Fruit fly (Drosophila melanogaster) whole organism, embryonic: Measurements from ENCODE around the gene scu.
A peak's percentile ranks its signal among the peaks of the same experiment; 100 is the strongest.

Source experiments
- Antp ChIP-seq: fragments of 200-800 bp; sonication (Bioruptor generic); optimal IDR thresholded peaks from 3 replicates; lab custom pipeline; 2016; ENCODE audit warnings: missing biosample characterization, missing genetic modification characterization
- Atf-2 ChIP-seq: fragments of 200-800 bp; sonication (Bioruptor generic); optimal IDR thresholded peaks from 2 replicates; lab custom pipeline; 2016; ENCODE audit warnings: missing biosample characterization, missing genetic modification characterization
- CG10462 ChIP-seq: fragments of 200-800 bp; sonication (Bioruptor generic); optimal IDR thresholded peaks from 2 replicates; lab custom pipeline; 2016; ENCODE audit warnings: missing biosample characterization, missing genetic modification characterization
- CG10959 ChIP-seq: fragments of 200-800 bp; sonication (Bioruptor generic); IDR thresholded peaks from 2 replicates; pipeline ENCODE4 v1.3.6; 2022; ENCODE audit warnings: missing biosample characterization, missing genetic modification characterization
- CG11085 ChIP-seq: fragments of 200-800 bp; sonication (Bioruptor generic); IDR thresholded peaks from 2 replicates; pipeline ENCODE4 v1.3.6; 2022; ENCODE audit warnings: missing biosample characterization, missing genetic modification characterization
- CG11560 ChIP-seq: fragments of 200-800 bp; sonication (Bioruptor generic); IDR thresholded peaks from 3 replicates; pipeline ENCODE4 v1.3.6; 2022; ENCODE audit warnings: missing biosample characterization, missing genetic modification characterization
- CG12659 ChIP-seq: fragments of 200-800 bp; sonication (Bioruptor generic); optimal IDR thresholded peaks from 3 replicates; lab custom pipeline; 2017; ENCODE audit warnings: mild to moderate bottlenecking, missing biosample characterization, missing genetic modification reagents, missing genetic modification characterization
- CG13123 ChIP-seq: fragments of 200-800 bp; sonication (Bioruptor generic); optimal IDR thresholded peaks from 2 replicates; lab custom pipeline; 2016; ENCODE audit warnings: missing biosample characterization, missing genetic modification characterization
- CG14441 ChIP-seq: fragments of 200-800 bp; sonication (Bioruptor generic); IDR thresholded peaks from 2 replicates; pipeline ENCODE4 v1.3.6; 2022; ENCODE audit warnings: missing biosample characterization, missing genetic modification characterization
- CG14860 ChIP-seq: fragments of 200-800 bp; sonication (Bioruptor generic); IDR thresholded peaks from 3 replicates; pipeline ENCODE4 v1.3.6; 2022; ENCODE audit warnings: missing biosample characterization, missing genetic modification characterization; ENCODE audit not compliant: partially characterized antibody
- CG17385 ChIP-seq: fragments of 200-800 bp; sonication (Bioruptor generic); optimal IDR thresholded peaks from 3 replicates; lab custom pipeline; 2018; ENCODE audit warnings: missing biosample characterization, mild to moderate bottlenecking, missing genetic modification characterization
- CG17568 ChIP-seq: fragments of 200-800 bp; sonication (Bioruptor generic); optimal IDR thresholded peaks from 2 replicates; lab custom pipeline; 2018; ENCODE audit warnings: missing biosample characterization, mild to moderate bottlenecking, missing genetic modification characterization, moderate library complexity
- CG2202 ChIP-seq: fragments of 200-800 bp; sonication (Bioruptor generic); optimal IDR thresholded peaks from 2 replicates; lab custom pipeline; 2018; ENCODE audit warnings: missing biosample characterization, mild to moderate bottlenecking, missing genetic modification characterization
- CG2678 ChIP-seq: fragments of 200-800 bp; sonication (Bioruptor generic); optimal IDR thresholded peaks from 3 replicates; lab custom pipeline; 2019; ENCODE audit warnings: missing biosample characterization, mild to moderate bottlenecking, missing genetic modification characterization, moderate library complexity
- CG31441 ChIP-seq: fragments of 200-800 bp; sonication (Bioruptor generic); IDR thresholded peaks from 2 replicates; pipeline ENCODE4 v1.3.6; 2022; ENCODE audit warnings: missing biosample characterization, missing genetic modification characterization
- CG3163 ChIP-seq: fragments of 200-800 bp; sonication (Bioruptor generic); optimal IDR thresholded peaks from 3 replicates; lab custom pipeline; 2016; ENCODE audit warnings: missing biosample characterization, missing genetic modification characterization
- CG3847 ChIP-seq: fragments of 200-800 bp; sonication (Bioruptor generic); IDR thresholded peaks from 2 replicates; pipeline ENCODE4 v1.3.6; 2022; ENCODE audit warnings: missing biosample characterization, missing genetic modification characterization
- CG4617 ChIP-seq: fragments of 200-800 bp; sonication (Bioruptor generic); optimal IDR thresholded peaks from 3 replicates; lab custom pipeline; 2016; ENCODE audit warnings: missing biosample characterization, missing genetic modification characterization, borderline replicate concordance
- CG4820 ChIP-seq: fragments of 200-800 bp; sonication (Bioruptor generic); optimal IDR thresholded peaks from 3 replicates; lab custom pipeline; 2016; ENCODE audit warnings: missing biosample characterization, missing genetic modification characterization
- CG6689 ChIP-seq: fragments of 200-800 bp; sonication (Bioruptor generic); IDR thresholded peaks from 2 replicates; pipeline ENCODE4 v1.3.6; 2022; ENCODE audit warnings: missing biosample characterization, missing genetic modification characterization
- CG8089 ChIP-seq: fragments of 200-800 bp; sonication (Bioruptor generic); optimal IDR thresholded peaks from 3 replicates; lab custom pipeline; 2016; ENCODE audit warnings: missing biosample characterization, missing genetic modification characterization
- CG9215 ChIP-seq: fragments of 200-800 bp; sonication (Bioruptor generic); IDR thresholded peaks from 2 replicates; pipeline ENCODE4 v1.3.6; 2022; ENCODE audit warnings: missing biosample characterization, missing genetic modification characterization
- CG9609 ChIP-seq: fragments of 200-800 bp; sonication (Bioruptor generic); optimal IDR thresholded peaks from 3 replicates; lab custom pipeline; 2016; ENCODE audit warnings: missing biosample characterization, missing genetic modification characterization
- Chrac-16 ChIP-seq: fragments of 200-800 bp; sonication (Bioruptor generic); optimal IDR thresholded peaks from 3 replicates; lab custom pipeline; 2016; ENCODE audit warnings: missing biosample characterization, missing genetic modification characterization
- HLH3B ChIP-seq: fragments of 200-800 bp; sonication (Bioruptor generic); IDR thresholded peaks from 2 replicates; pipeline ENCODE4 v1.3.6; 2022; ENCODE audit warnings: missing biosample characterization, missing genetic modification characterization
- HLH54F ChIP-seq: fragments of 200-800 bp; sonication (Bioruptor generic); optimal IDR thresholded peaks from 3 replicates; lab custom pipeline; 2016; ENCODE audit warnings: missing biosample characterization, missing genetic modification characterization
- Hmr ChIP-seq: fragments of 200-800 bp; sonication (Bioruptor generic); optimal IDR thresholded peaks from 3 replicates; lab custom pipeline; 2017; ENCODE audit warnings: mild to moderate bottlenecking, missing biosample characterization, missing genetic modification reagents, missing genetic modification characterization
- Hmx ChIP-seq: fragments of 200-800 bp; sonication (Bioruptor generic); optimal IDR thresholded peaks from 2 replicates; lab custom pipeline; 2016; ENCODE audit warnings: missing biosample characterization, missing genetic modification characterization
- Hr51 ChIP-seq, 2 experiments: fragments of 200-800 bp; sonication (Bioruptor generic); optimal IDR thresholded peaks; 2 replicates in 1 of 2; 3 replicates in 1 of 2; lab custom pipeline; 2016 to 2018; ENCODE audit warnings: missing biosample characterization in 2 of 2, missing genetic modification characterization in 2 of 2, mild to moderate bottlenecking in 1 of 2, moderate library complexity in 1 of 2
- Mrtf ChIP-seq: fragments of 200-800 bp; sonication (Bioruptor generic); IDR thresholded peaks from 3 replicates; pipeline ENCODE4 v1.3.6; 2022; ENCODE audit warnings: missing biosample characterization, missing genetic modification characterization
- PHDP ChIP-seq: fragments of 200-800 bp; sonication (Bioruptor generic); optimal IDR thresholded peaks from 3 replicates; lab custom pipeline; 2018; ENCODE audit warnings: missing biosample characterization, mild to moderate bottlenecking, missing genetic modification characterization, moderate library complexity
- Trl ChIP-seq, 3 experiments: fragments of >200 bp in 2 of 3; fragments of 200-800 bp in 1 of 3; sonication (Bioruptor generic) in 1 of 3; optimal IDR thresholded peaks; 2 replicates in 1 of 3; 3 replicates in 2 of 3; lab custom pipeline; 2016 to 2017; ENCODE audit warnings: missing biosample characterization in 1 of 3, missing genetic modification characterization in 1 of 3
- YL-1 ChIP-seq: fragments of 200-800 bp; sonication (Bioruptor generic); optimal IDR thresholded peaks from 3 replicates; lab custom pipeline; 2017; ENCODE audit warnings: missing biosample characterization, mild to moderate bottlenecking, missing genetic modification characterization
- ab ChIP-seq: fragments of 200-800 bp; sonication (Bioruptor generic); optimal IDR thresholded peaks from 2 replicates; lab custom pipeline; 2016; ENCODE audit warnings: missing biosample characterization, missing genetic modification characterization
- ac ChIP-seq: fragments of 200-800 bp; sonication (Bioruptor generic); optimal IDR thresholded peaks from 3 replicates; lab custom pipeline; 2017; ENCODE audit warnings: missing biosample characterization, mild to moderate bottlenecking, missing genetic modification characterization
- ash1 ChIP-seq: fragments of 200-800 bp; sonication (Bioruptor generic); optimal IDR thresholded peaks from 2 replicates; lab custom pipeline; 2018; ENCODE audit warnings: missing biosample characterization, mild to moderate bottlenecking, missing genetic modification characterization
- ato ChIP-seq: fragments of 200-800 bp; sonication (Bioruptor generic); IDR thresholded peaks from 2 replicates; pipeline ENCODE4 v1.3.6; 2022; ENCODE audit warnings: missing biosample characterization, missing genetic modification characterization; ENCODE audit not compliant: partially characterized antibody
- cad ChIP-seq: fragments of >200 bp; optimal IDR thresholded peaks from 2 replicates; lab custom pipeline; 2017; ENCODE audit warnings: missing biosample characterization, missing genetic modification characterization
- cas ChIP-seq: fragments of 200-800 bp; sonication (Bioruptor generic); IDR thresholded peaks from 2 replicates; pipeline ENCODE4 v1.3.6; 2022; ENCODE audit warnings: missing biosample characterization, missing genetic modification characterization
- dysf ChIP-seq: fragments of 200-800 bp; sonication (Bioruptor generic); IDR thresholded peaks from 3 replicates; pipeline ENCODE4 v1.3.6; 2022; ENCODE audit warnings: missing biosample characterization, missing genetic modification characterization
- ham ChIP-seq: fragments of 200-800 bp; sonication (Bioruptor generic); IDR thresholded peaks from 2 replicates; pipeline ENCODE4 v1.3.6; 2022; ENCODE audit warnings: missing biosample characterization, missing genetic modification characterization
- lola ChIP-seq, 3 experiments: fragments of >200 bp in 2 of 3; fragments of 200-800 bp in 1 of 3; sonication (Bioruptor generic) in 1 of 3; optimal IDR thresholded peaks; 2 replicates each; lab custom pipeline; 2017 to 2019; ENCODE audit warnings: missing biosample characterization in 3 of 3, missing genetic modification characterization in 3 of 3, mild to moderate bottlenecking in 1 of 3, moderate library complexity in 1 of 3
- luna ChIP-seq: fragments of 200-800 bp; sonication (Bioruptor generic); optimal IDR thresholded peaks from 2 replicates; lab custom pipeline; 2016; ENCODE audit warnings: missing biosample characterization, missing genetic modification characterization
- nau ChIP-seq: fragments of 200-800 bp; sonication (Bioruptor generic); optimal IDR thresholded peaks from 3 replicates; lab custom pipeline; 2017; ENCODE audit warnings: missing biosample characterization, mild to moderate bottlenecking, missing genetic modification characterization, missing genetic modification reagents
- pan ChIP-seq, 4 experiments: fragments of >200 bp in 3 of 4; fragments of 200-800 bp in 1 of 4; sonication (Bioruptor generic) in 1 of 4; optimal IDR thresholded peaks in 3 of 4; IDR thresholded peaks in 1 of 4; 2 replicates each; pipeline versions ENCODE4 v1.3.6 to Lab custom; 2017 to 2022; ENCODE audit warnings: missing biosample characterization in 2 of 4, missing genetic modification characterization in 2 of 4, mixed read lengths in 1 of 4
- pho ChIP-seq: fragments of 200-800 bp; sonication (Bioruptor generic); optimal IDR thresholded peaks from 2 replicates; lab custom pipeline; 2016; ENCODE audit warnings: missing biosample characterization, missing genetic modification characterization
- run ChIP-seq: fragments of 200-800 bp; sonication (Bioruptor generic); optimal IDR thresholded peaks from 3 replicates; lab custom pipeline; 2018; ENCODE audit warnings: missing biosample characterization, mild to moderate bottlenecking, missing genetic modification characterization
- sna ChIP-seq: fragments of 200-800 bp; sonication (Bioruptor generic); IDR thresholded peaks from 2 replicates; pipeline ENCODE4 v1.3.6; 2022; ENCODE audit warnings: missing biosample characterization, missing genetic modification characterization; ENCODE audit not compliant: partially characterized antibody
- tap ChIP-seq: fragments of 200-800 bp; optimal IDR thresholded peaks from 3 replicates; lab custom pipeline; 2019; ENCODE audit warnings: missing biosample characterization, mild to moderate bottlenecking, missing genetic modification characterization, moderate library complexity
- trem ChIP-seq: fragments of 200-800 bp; optimal IDR thresholded peaks from 3 replicates; lab custom pipeline; 2019; ENCODE audit warnings: missing biosample characterization, mild to moderate bottlenecking, missing genetic modification characterization, moderate library complexity
- zen ChIP-seq: fragments of 200-800 bp; sonication (Bioruptor generic); optimal IDR thresholded peaks from 3 replicates; lab custom pipeline; 2018; ENCODE audit warnings: missing biosample characterization, mild to moderate bottlenecking, missing genetic modification characterization, moderate library complexity

scu gene

dm6 chrX:18090333-18090732 is 726 bp upstream of the scu start, which contains the start of gene Swt1 (continued):
- TF ChIP-seq CG10462 (no peak), CG11085 (GFP tag; lab: Robert Waterston, UW) (no peak), cad (GFP tag; lab: Kevin White, UChicago) (no peak), nau (GFP tag; lab: Kevin White, UChicago) (no peak), pan (optimal IDR thresholded peaks at IDR 0.05; lab: Kevin White, UChicago) (no peak), pan (GFP tag; optimal IDR thresholded peaks at IDR 0.05 in 1 of 2, IDR thresholded peaks at IDR 0.05 in 1 of 2) (no peak), Chrac-16 (GFP tag; lab: Kevin White, UChicago) (no peak), CG9609 (GFP tag; lab: Kevin White, UChicago) (no peak), CG2202 (tag; lab: Kevin White, UChicago) (no peak), zen (no peak), ham (GFP tag; lab: Robert Waterston, UW) (no peak), YL-1 (GFP tag; lab: Kevin White, UChicago) (no peak), CG4820 (GFP tag; lab: Kevin White, UChicago) (no peak), ab (GFP tag; lab: Kevin White, UChicago) (no peak), dysf (GFP tag; lab: Robert Waterston, UW) (no peak), Antp (no peak), CG8089 (GFP tag; lab: Kevin White, UChicago) (no peak), pho (no peak), Mrtf (no peak), CG9215 (GFP tag; lab: Robert Waterston, UW) (no peak), CG11560 (no peak), cas (GFP tag; lab: Robert Waterston, UW) (no peak), CG2678 (tag; lab: Kevin White, UChicago) (no peak), CG3163 (no peak), CG12659 (GFP tag; lab: Kevin White, UChicago) (peak; percentile 5), CG4617 (GFP tag; lab: Kevin White, UChicago) (peak; percentile 43), ac (GFP tag; lab: Kevin White, UChicago) (no peak), CG6689 (GFP tag; lab: Robert Waterston, UW) (no peak), trem (tag; lab: Kevin White, UChicago) (peak; percentile 38), CG14860 (GFP tag; lab: Robert Waterston, UW) (peak; percentile 89), Atf-2 (GFP tag; lab: Kevin White, UChicago) (no peak), luna (no peak), CG31441 (no peak), HLH54F (GFP tag; lab: Kevin White, UChicago) (no peak), CG10959 (GFP tag; lab: Robert Waterston, UW) (no peak), ato (GFP tag; lab: Robert Waterston, UW) (peak; percentile 78), HLH3B (no peak), tap (tag; lab: Kevin White, UChicago) (no peak), Hr51 (GFP tag; optimal IDR thresholded peaks at IDR 0.05; lab: Kevin White, UChicago) (no peak), sna (GFP tag; lab: Robert Waterston, UW) (peak; percentile 89), lola (GFP tag; optimal IDR thresholded peaks at IDR 0.05; lab: Kevin White, UChicago) (no peak), CG17385 (GFP tag; lab: Kevin White, UChicago) (no peak), Trl (optimal IDR thresholded peaks at IDR 0.05; lab: Kevin White, UChicago) (no peak), Trl (GFP tag; optimal IDR thresholded peaks at IDR 0.05; lab: Kevin White, UChicago) (no peak), CG13123 (GFP tag; lab: Kevin White, UChicago) (no peak), Hmx (GFP tag; lab: Kevin White, UChicago) (no peak), CG17568 (GFP tag; lab: Kevin White, UChicago) (no peak), CG14441 (no peak), PHDP (tag; lab: Kevin White, UChicago) (no peak), run (tag; lab: Kevin White, UChicago) (no peak), CG3847 (GFP tag; lab: Robert Waterston, UW) (no peak), ash1 (GFP tag; lab: Kevin White, UChicago) (no peak), Hmr (GFP tag; lab: Kevin White, UChicago) (peak; percentile 13)
